Fruit fly (Drosophila melanogaster) whole organism, embryonic: ENCODE results near the gene CG18131.

Experiments used
- Atf-2 ChIP-seq: fragments of 200-800 bp; sonication (Bioruptor generic); optimal IDR thresholded peaks from 2 replicates; lab custom pipeline; 2016; ENCODE audit warnings: missing biosample characterization, missing genetic modification characterization
- B-H1 ChIP-seq: fragments of 200-800 bp; sonication (Bioruptor generic); IDR thresholded peaks from 3 replicates; pipeline ENCODE4 v1.3.6; 2022; ENCODE audit warnings: missing biosample characterization, missing genetic modification characterization
- CG10274 ChIP-seq: fragments of 200-800 bp; sonication (Bioruptor generic); optimal IDR thresholded peaks from 3 replicates; lab custom pipeline; 2017; ENCODE audit warnings: missing biosample characterization, mild to moderate bottlenecking, missing genetic modification characterization
- CG10959 ChIP-seq: fragments of 200-800 bp; sonication (Bioruptor generic); IDR thresholded peaks from 2 replicates; pipeline ENCODE4 v1.3.6; 2022; ENCODE audit warnings: missing biosample characterization, missing genetic modification characterization
- CG11085 ChIP-seq: fragments of 200-800 bp; sonication (Bioruptor generic); IDR thresholded peaks from 2 replicates; pipeline ENCODE4 v1.3.6; 2022; ENCODE audit warnings: missing biosample characterization, missing genetic modification characterization
- CG12942 ChIP-seq: fragments of 200-800 bp; sonication (Bioruptor generic); optimal IDR thresholded peaks from 3 replicates; lab custom pipeline; 2016; ENCODE audit warnings: missing biosample characterization, missing genetic modification characterization
- CG13296 ChIP-seq: fragments of 200-800 bp; sonication (Bioruptor generic); optimal IDR thresholded peaks from 3 replicates; lab custom pipeline; 2018; ENCODE audit warnings: missing biosample characterization, mild to moderate bottlenecking, missing genetic modification characterization
- CG13775 ChIP-seq: fragments of 200-800 bp; sonication (Bioruptor generic); optimal IDR thresholded peaks from 3 replicates; lab custom pipeline; 2017; ENCODE audit warnings: missing biosample characterization, mild to moderate bottlenecking, missing genetic modification characterization
- CG14965 ChIP-seq: fragments of 200-800 bp; sonication (Bioruptor generic); optimal IDR thresholded peaks from 2 replicates; lab custom pipeline; 2016; ENCODE audit warnings: missing biosample characterization, missing genetic modification characterization, borderline replicate concordance
- CG15696 ChIP-seq: fragments of 200-800 bp; sonication (Bioruptor generic); optimal IDR thresholded peaks from 2 replicates; lab custom pipeline; 2019; ENCODE audit warnings: missing biosample characterization, mild to moderate bottlenecking, missing genetic modification characterization, moderate library complexity
- CG1603 ChIP-seq: fragments of 200-800 bp; sonication (Bioruptor generic); optimal IDR thresholded peaks from 2 replicates; lab custom pipeline; 2019; ENCODE audit warnings: missing biosample characterization, mild to moderate bottlenecking, missing genetic modification characterization, moderate library complexity
- CG16863 ChIP-seq: fragments of 200-800 bp; sonication (Bioruptor generic); optimal IDR thresholded peaks from 3 replicates; lab custom pipeline; 2016; ENCODE audit warnings: missing biosample characterization, missing genetic modification characterization
- CG1792 ChIP-seq: fragments of 200-800 bp; sonication (Bioruptor generic); optimal IDR thresholded peaks from 2 replicates; lab custom pipeline; 2016; ENCODE audit warnings: missing biosample characterization, missing genetic modification characterization
- CG18619 ChIP-seq: fragments of 200-800 bp; sonication (Bioruptor generic); optimal IDR thresholded peaks from 3 replicates; lab custom pipeline; 2017; ENCODE audit warnings: missing biosample characterization, mild to moderate bottlenecking, missing genetic modification characterization
- CG30020 ChIP-seq: fragments of 200-800 bp; optimal IDR thresholded peaks from 2 replicates; lab custom pipeline; 2019; ENCODE audit warnings: missing biosample characterization, mild to moderate bottlenecking, missing genetic modification characterization, moderate library complexity
- CG30431 ChIP-seq: fragments of 200-800 bp; sonication (Bioruptor generic); optimal IDR thresholded peaks from 2 replicates; lab custom pipeline; 2017; ENCODE audit warnings: missing biosample characterization, missing genetic modification characterization
- CG3065 ChIP-seq: fragments of 200-800 bp; sonication (Bioruptor generic); optimal IDR thresholded peaks from 2 replicates; lab custom pipeline; 2016; ENCODE audit warnings: missing biosample characterization, missing genetic modification characterization
- CG3163 ChIP-seq: fragments of 200-800 bp; sonication (Bioruptor generic); optimal IDR thresholded peaks from 3 replicates; lab custom pipeline; 2016; ENCODE audit warnings: missing biosample characterization, missing genetic modification characterization
- CG32772 ChIP-seq: fragments of 200-800 bp; sonication (Bioruptor generic); IDR thresholded peaks from 2 replicates; pipeline ENCODE4 v1.3.6; 2022; ENCODE audit warnings: missing biosample characterization, missing genetic modification characterization
- CG3838 ChIP-seq: fragments of 200-800 bp; sonication (Bioruptor generic); optimal IDR thresholded peaks from 3 replicates; lab custom pipeline; 2016; ENCODE audit warnings: missing biosample characterization, missing genetic modification characterization
- CG3995 ChIP-seq: fragments of 200-800 bp; sonication (Bioruptor generic); optimal IDR thresholded peaks from 3 replicates; lab custom pipeline; 2016; ENCODE audit warnings: missing biosample characterization, missing genetic modification characterization
- CG6175 ChIP-seq: fragments of 200-800 bp; sonication (Bioruptor generic); IDR thresholded peaks from 3 replicates; pipeline ENCODE4 v1.3.6; 2022; ENCODE audit warnings: missing biosample characterization, missing genetic modification characterization
- CG7372 ChIP-seq: fragments of 200-800 bp; sonication (Bioruptor generic); IDR thresholded peaks from 2 replicates; pipeline ENCODE4 v1.3.6; 2022; ENCODE audit warnings: missing biosample characterization, missing genetic modification characterization
- CG7556 ChIP-seq: fragments of 200-800 bp; sonication (Bioruptor generic); optimal IDR thresholded peaks from 2 replicates; lab custom pipeline; 2017; ENCODE audit warnings: missing biosample characterization, mild to moderate bottlenecking, missing genetic modification characterization
- CG8478 ChIP-seq: fragments of >200 bp; optimal IDR thresholded peaks from 2 replicates; lab custom pipeline; 2018
- CG8944 ChIP-seq: fragments of 200-800 bp; sonication (Bioruptor generic); optimal IDR thresholded peaks from 3 replicates; lab custom pipeline; 2016; ENCODE audit warnings: missing biosample characterization, missing genetic modification characterization
- CG9215 ChIP-seq: fragments of 200-800 bp; sonication (Bioruptor generic); IDR thresholded peaks from 2 replicates; pipeline ENCODE4 v1.3.6; 2022; ENCODE audit warnings: missing biosample characterization, missing genetic modification characterization
- CTCF ChIP-seq: fragments of 200-800 bp; sonication (Bioruptor generic); optimal IDR thresholded peaks from 2 replicates; lab custom pipeline; 2017; ENCODE audit warnings: missing biosample characterization, mild to moderate bottlenecking, missing genetic modification characterization, moderate library complexity
- CkIIα-i1 ChIP-seq: fragments of 200-800 bp; sonication (Bioruptor generic); IDR thresholded peaks from 2 replicates; pipeline ENCODE4 v1.3.6; 2022; ENCODE audit warnings: missing biosample characterization, missing genetic modification characterization
- Dad ChIP-seq: fragments of 200-800 bp; sonication (Bioruptor generic); optimal IDR thresholded peaks from 3 replicates; lab custom pipeline; 2016; ENCODE audit warnings: missing biosample characterization, missing genetic modification characterization
- Doc2 ChIP-seq: fragments of 200-800 bp; sonication (Bioruptor generic); IDR thresholded peaks from 2 replicates; pipeline ENCODE4 v1.3.6; 2022; ENCODE audit warnings: missing biosample characterization, missing genetic modification characterization
- Ets65A ChIP-seq: fragments of 200-800 bp; sonication (Bioruptor generic); peaks from one replicate; lab custom pipeline; 2016; ENCODE audit warnings: missing biosample characterization, missing genetic modification characterization
- HmgZ ChIP-seq: fragments of 200-800 bp; sonication (Bioruptor generic); optimal IDR thresholded peaks from 2 replicates; lab custom pipeline; 2018; ENCODE audit warnings: missing biosample characterization, mild to moderate bottlenecking, missing genetic modification characterization
- Scr ChIP-seq: fragments of 200-800 bp; sonication (Bioruptor generic); IDR thresholded peaks from 2 replicates; pipeline ENCODE4 v1.3.6; 2022; ENCODE audit warnings: missing biosample characterization, missing genetic modification characterization; ENCODE audit not compliant: partially characterized antibody
- Side ChIP-seq: fragments of 200-800 bp; sonication (Bioruptor generic); optimal IDR thresholded peaks from 2 replicates; lab custom pipeline; 2016; ENCODE audit warnings: missing biosample characterization, missing genetic modification characterization
- Sry-β ChIP-seq: fragments of 200-800 bp; sonication (Bioruptor generic); optimal IDR thresholded peaks from 2 replicates; lab custom pipeline; 2018; ENCODE audit warnings: missing biosample characterization, mild to moderate bottlenecking, missing genetic modification characterization, moderate library complexity
- Xrp1 ChIP-seq: fragments of 200-800 bp; sonication (Bioruptor generic); IDR thresholded peaks from 2 replicates; pipeline ENCODE4 v1.3.6; 2022; ENCODE audit warnings: missing biosample characterization, missing genetic modification characterization
- dmrt11E ChIP-seq: fragments of 200-800 bp; sonication (Bioruptor generic); optimal IDR thresholded peaks from 3 replicates; lab custom pipeline; 2018; ENCODE audit warnings: missing biosample characterization, mild to moderate bottlenecking, missing genetic modification characterization, moderate library complexity
- en ChIP-seq: fragments of 200-800 bp; sonication (Bioruptor generic); optimal IDR thresholded peaks from 2 replicates; lab custom pipeline; 2016; ENCODE audit warnings: missing biosample characterization, missing genetic modification characterization
- eyg ChIP-seq: fragments of 200-800 bp; sonication (Bioruptor generic); optimal IDR thresholded peaks from 3 replicates; lab custom pipeline; 2016; ENCODE audit warnings: missing biosample characterization, missing genetic modification characterization
- ftz-f1 ChIP-seq: fragments of 200-800 bp; sonication (Bioruptor generic); optimal IDR thresholded peaks from 2 replicates; lab custom pipeline; 2016; ENCODE audit warnings: missing biosample characterization, missing genetic modification characterization
- gcm ChIP-seq: fragments of 200-800 bp; sonication (Bioruptor generic); optimal IDR thresholded peaks from 2 replicates; lab custom pipeline; 2019; ENCODE audit warnings: missing biosample characterization, mild to moderate bottlenecking, missing genetic modification characterization, moderate library complexity
- gfzf ChIP-seq: fragments of 200-800 bp; sonication (Bioruptor generic); optimal IDR thresholded peaks from 2 replicates; lab custom pipeline; 2016; ENCODE audit warnings: missing biosample characterization, mild to moderate bottlenecking, missing genetic modification characterization, moderate library complexity
- gro ChIP-seq: fragments of 200-800 bp; sonication (Bioruptor generic); optimal IDR thresholded peaks from 2 replicates; lab custom pipeline; 2016; ENCODE audit warnings: missing biosample characterization, missing genetic modification characterization
- gt ChIP-seq: fragments of 200-800 bp; sonication (Bioruptor generic); IDR thresholded peaks from 2 replicates; pipeline ENCODE4 v1.3.6; 2022; ENCODE audit warnings: missing biosample characterization, missing genetic modification characterization
- klu ChIP-seq: fragments of 200-800 bp; sonication (Bioruptor generic); IDR thresholded peaks from 2 replicates; pipeline ENCODE4 v1.3.6; 2022; ENCODE audit warnings: missing biosample characterization, missing genetic modification characterization
- oc ChIP-seq: fragments of 200-800 bp; sonication (Bioruptor generic); optimal IDR thresholded peaks from 2 replicates; lab custom pipeline; 2018; ENCODE audit warnings: missing biosample characterization, mild to moderate bottlenecking, missing genetic modification characterization, moderate library complexity
- onecut ChIP-seq: fragments of 200-800 bp; sonication (Bioruptor generic); IDR thresholded peaks from 2 replicates; pipeline ENCODE4 v1.3.6; 2022; ENCODE audit warnings: missing biosample characterization, missing genetic modification characterization
- otp ChIP-seq: fragments of 200-800 bp; sonication (Bioruptor generic); IDR thresholded peaks from 3 replicates; pipeline ENCODE4, ENCODE4 v1.3.6; 2022; ENCODE audit warnings: missing biosample characterization, missing genetic modification characterization
- ranshi ChIP-seq: fragments of 200-800 bp; sonication (Bioruptor generic); IDR thresholded peaks from 2 replicates; pipeline ENCODE4 v1.3.6; 2022; ENCODE audit warnings: missing biosample characterization, missing genetic modification characterization
- rib ChIP-seq: fragments of 200-800 bp; sonication (Bioruptor generic); IDR thresholded peaks from 2 replicates; pipeline ENCODE4 v1.3.6; 2022; ENCODE audit warnings: missing biosample characterization, missing genetic modification characterization
- so ChIP-seq: fragments of 200-800 bp; sonication (Bioruptor generic); IDR thresholded peaks from 3 replicates; pipeline ENCODE4 v1.3.6; 2022; ENCODE audit warnings: missing biosample characterization, missing genetic modification characterization
- sqz ChIP-seq: fragments of 200-800 bp; sonication (Bioruptor generic); optimal IDR thresholded peaks from 3 replicates; lab custom pipeline; 2018; ENCODE audit warnings: missing biosample characterization, mild to moderate bottlenecking, missing genetic modification characterization
- stc ChIP-seq: fragments of 200-800 bp; sonication (Bioruptor generic); IDR thresholded peaks from 2 replicates; pipeline ENCODE4 v1.3.6; 2022; ENCODE audit warnings: missing biosample characterization, missing genetic modification characterization

The CG18131 gene

DNA sequence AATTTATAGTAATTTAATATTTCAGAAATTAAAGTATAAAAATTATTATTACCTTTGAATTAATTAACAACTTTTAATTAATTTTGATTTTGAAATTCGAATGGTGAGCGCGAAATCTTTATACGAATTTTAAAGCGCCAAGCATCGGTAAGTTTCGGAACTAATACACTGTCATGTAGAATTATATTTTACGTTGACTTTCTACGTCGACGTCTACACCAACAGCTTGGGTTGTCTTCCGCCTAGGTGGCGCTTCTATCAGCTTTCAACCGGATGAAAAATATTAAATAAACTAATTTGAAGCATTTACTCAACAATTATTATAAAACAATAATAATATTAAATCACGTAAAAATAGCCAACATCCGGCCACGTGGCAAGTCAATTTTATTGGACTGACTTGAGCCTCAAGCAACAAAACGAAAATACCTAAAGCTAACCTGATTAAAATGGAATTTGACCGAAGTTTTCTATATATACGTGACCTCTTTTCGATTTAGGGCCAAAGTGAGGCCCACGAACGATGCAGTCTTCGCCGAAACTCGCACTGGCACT, 8.5 kb downstream of the CG18131 start, which contains the start of gene CG31928 (continued):
- no peak for TF ChIP-seq CG10274
- no peak for TF ChIP-seq rib (GFP tag; lab: Robert Waterston, UW)
- no peak for TF ChIP-seq onecut (GFP tag; lab: Robert Waterston, UW)
- no peak for TF ChIP-seq sqz
- no peak for TF ChIP-seq CG30431 (GFP tag; lab: Kevin White, UChicago)
- no peak for TF ChIP-seq CG6175 (GFP tag; lab: Robert Waterston, UW)
- no peak for TF ChIP-seq Dad
- no peak for TF ChIP-seq CG12942
- TF ChIP-seq CG8478 (lab: Kevin White, UChicago): no peak
- TF ChIP-seq CG13775 (GFP tag; lab: Kevin White, UChicago): no peak
- TF ChIP-seq CG1603 (tag; lab: Kevin White, UChicago): no peak
- no peak for TF ChIP-seq CG32772 (GFP tag; lab: Robert Waterston, UW)
- TF ChIP-seq klu (GFP tag; lab: Robert Waterston, UW): no peak
- no peak for TF ChIP-seq dmrt11E (tag; lab: Kevin White, UChicago)
- TF ChIP-seq CG10959 (GFP tag; lab: Robert Waterston, UW): no peak
- TF ChIP-seq HmgZ (tag; lab: Kevin White, UChicago): peak; percentile 36
- no peak for TF ChIP-seq ranshi
- no peak for TF ChIP-seq CG3163
- no peak for TF ChIP-seq CG16863
- TF ChIP-seq CG14965 (GFP tag; lab: Kevin White, UChicago): no peak
- TF ChIP-seq CG18619 (GFP tag; lab: Kevin White, UChicago): no peak
- TF ChIP-seq CG3065 (GFP tag; lab: Kevin White, UChicago): no peak
- peak; percentile 54 for TF ChIP-seq Ets65A
- no peak for TF ChIP-seq CkIIα-i1 (GFP tag; lab: Robert Waterston, UW)
- no peak for TF ChIP-seq CG30020 (tag; lab: Kevin White, UChicago)
- TF ChIP-seq CG8944: peak; percentile 0
- TF ChIP-seq gt: no peak
- no peak for TF ChIP-seq CG7556 (GFP tag; lab: Kevin White, UChicago)
- no peak for TF ChIP-seq CG13296 (GFP tag; lab: Kevin White, UChicago)
- TF ChIP-seq so (GFP tag; lab: Robert Waterston, UW): no peak
- no peak for TF ChIP-seq gro
- no peak for TF ChIP-seq oc (tag; lab: Kevin White, UChicago)
- no peak; the same call in 1 of the 2 replicates for TF ChIP-seq CG7372 (GFP tag; lab: Robert Waterston, UW)
- TF ChIP-seq stc (GFP tag; lab: Robert Waterston, UW): no peak
- TF ChIP-seq CG3995 (GFP tag; lab: Kevin White, UChicago): no peak
- TF ChIP-seq gfzf (GFP tag; lab: Kevin White, UChicago): no peak
- no peak for TF ChIP-seq Xrp1 (GFP tag; lab: Robert Waterston, UW)
- no peak for TF ChIP-seq gcm (GFP tag; lab: Kevin White, UChicago)
- TF ChIP-seq en (GFP tag; lab: Kevin White, UChicago): no peak
- no peak for TF ChIP-seq CG3838 (GFP tag; lab: Kevin White, UChicago)
- no peak for TF ChIP-seq ftz-f1
- TF ChIP-seq B-H1: no peak
- TF ChIP-seq eyg: no peak
- TF ChIP-seq Doc2 (GFP tag; lab: Robert Waterston, UW): no peak
- no peak for TF ChIP-seq Sry-β (GFP tag; lab: Kevin White, UChicago)
- no peak for TF ChIP-seq CG9215
- no peak for TF ChIP-seq otp (GFP tag; lab: Robert Waterston, UW)
- no peak for TF ChIP-seq Scr (GFP tag; lab: Robert Waterston, UW)
- peak; percentile 26 for TF ChIP-seq CG15696 (tag; lab: Kevin White, UChicago)
- no peak for TF ChIP-seq CG11085
- TF ChIP-seq CTCF: peak; percentile 97
- no peak for TF ChIP-seq Atf-2 (GFP tag; lab: Kevin White, UChicago)
- no peak for TF ChIP-seq CG1792
- TF ChIP-seq Side (GFP tag; lab: Kevin White, UChicago): no peak
